Worm (Caenorhabditis elegans) whole organism, midembryonic: Measurements from ENCODE around the gene W08E12.8.

Source experiments
- flt-1 ChIP-seq: fragments of 200-800 bp; sonication (Bioruptor generic); IDR thresholded peaks from 2 replicates; pipeline ENCODE4 v1.3.6; 2022; ENCODE audit warnings: missing genetic modification characterization, missing compliant biosample characterization
- med-1 ChIP-seq: sonication (generic microtip); optimal IDR thresholded peaks from 2 replicates; lab custom pipeline; 2017; ENCODE audit warnings: missing genetic modification characterization, mild to moderate bottlenecking, missing compliant biosample characterization, antibody characterized with exemption, missing genetic modification reagents; ENCODE audit not compliant: insufficient read depth

DNA sequence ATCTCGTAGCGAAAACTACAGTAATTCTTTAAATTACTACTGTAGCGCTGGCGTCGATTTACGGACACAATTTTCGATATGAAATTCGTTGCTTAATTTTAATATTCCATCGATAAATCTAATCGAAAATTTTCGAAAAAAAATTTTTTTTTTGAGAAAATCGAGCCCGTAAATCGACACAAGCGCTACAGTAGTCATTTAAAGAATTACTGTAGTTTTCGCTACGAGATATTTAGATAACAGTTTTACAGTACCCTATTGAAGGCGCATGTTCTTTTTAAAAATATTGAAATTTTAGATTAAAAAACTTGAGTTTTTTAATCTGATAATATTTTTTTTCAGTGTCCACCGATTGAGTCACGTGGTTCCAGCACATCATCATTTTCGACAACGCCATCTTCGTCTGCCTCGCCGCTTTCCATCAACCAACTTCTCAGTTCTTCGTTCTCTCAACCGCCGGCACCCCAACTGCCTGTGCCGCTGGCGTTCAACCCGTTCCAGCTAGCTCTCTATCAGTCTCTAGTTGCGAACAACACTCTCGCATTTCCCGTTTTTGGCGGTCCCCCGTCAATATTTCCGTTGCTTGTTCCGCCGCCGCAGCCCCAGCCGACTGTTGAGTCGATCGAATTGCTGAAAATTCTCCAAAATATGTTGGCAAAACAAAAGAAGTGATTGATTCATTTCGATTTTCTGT lies 1.8 kb downstream of the W08E12.8 start:
- TF ChIP-seq flt-1 (no peak), med-1 (no peak)
